Worm (Caenorhabditis elegans) whole organism, L1 larva: ENCODE measurements around the gene C16A3.6.

Experiments used
- C04F5.9 ChIP-seq: sonication (generic microtip); optimal IDR thresholded peaks from 2 replicates; lab custom pipeline; 2016; ENCODE audit warnings: missing genetic modification characterization, missing compliant biosample characterization
- ama-1 ChIP-seq: fragments of 150-350 bp; optimal IDR thresholded peaks from 2 replicates; lab custom pipeline; 2014
- efl-3 ChIP-seq: fragments of 200-800 bp; sonication (Bioruptor generic); optimal IDR thresholded peaks from 2 replicates; lab custom pipeline; 2018; ENCODE audit warnings: mild to moderate bottlenecking, missing genetic modification characterization, missing compliant biosample characterization
- fos-1 ChIP-seq: fragments of 150-350 bp; optimal IDR thresholded peaks from 2 replicates; lab custom pipeline; 2014; ENCODE audit warnings: missing biosample characterization, missing genetic modification characterization
- lin-13 ChIP-seq: fragments of 150-350 bp; optimal IDR thresholded peaks from 2 replicates; lab custom pipeline; 2014; ENCODE audit warnings: missing biosample characterization, missing genetic modification reagents, missing genetic modification characterization
- lin-39 ChIP-seq: fragments of 150-350 bp; optimal IDR thresholded peaks from 2 replicates; lab custom pipeline; 2014; ENCODE audit warnings: missing biosample characterization, missing genetic modification reagents, missing genetic modification characterization
- mep-1 ChIP-seq: fragments of 150-350 bp; optimal IDR thresholded peaks from 2 replicates; lab custom pipeline; 2014; ENCODE audit warnings: missing biosample characterization, missing genetic modification characterization
- nhr-237 ChIP-seq: fragments of 150-350 bp; optimal IDR thresholded peaks from 2 replicates; lab custom pipeline; 2014; ENCODE audit warnings: missing biosample characterization, missing genetic modification characterization
- nhr-28 ChIP-seq: fragments of 150-350 bp; optimal IDR thresholded peaks from 2 replicates; lab custom pipeline; 2014; ENCODE audit warnings: missing biosample characterization, missing genetic modification characterization
- skn-1 ChIP-seq: fragments of 150-350 bp; optimal IDR thresholded peaks from 2 replicates; lab custom pipeline; 2014; ENCODE audit warnings: missing biosample characterization, missing genetic modification characterization
- sptf-1 ChIP-seq: fragments of 150-350 bp; optimal IDR thresholded peaks from 2 replicates; lab custom pipeline; 2014; ENCODE audit warnings: missing biosample characterization, missing genetic modification characterization
- ztf-11 ChIP-seq, 2 experiments: sonication (generic microtip); optimal IDR thresholded peaks; 2 replicates each; lab custom pipeline; 2016 to 2017; ENCODE audit warnings: missing genetic modification characterization in 2 of 2, missing biosample characterization in 1 of 2, missing compliant biosample characterization in 1 of 2
- ztf-4 ChIP-seq: fragments of 150-350 bp; optimal IDR thresholded peaks from 2 replicates; lab custom pipeline; 2014; ENCODE audit warnings: missing biosample characterization, missing genetic modification characterization

DNA sequence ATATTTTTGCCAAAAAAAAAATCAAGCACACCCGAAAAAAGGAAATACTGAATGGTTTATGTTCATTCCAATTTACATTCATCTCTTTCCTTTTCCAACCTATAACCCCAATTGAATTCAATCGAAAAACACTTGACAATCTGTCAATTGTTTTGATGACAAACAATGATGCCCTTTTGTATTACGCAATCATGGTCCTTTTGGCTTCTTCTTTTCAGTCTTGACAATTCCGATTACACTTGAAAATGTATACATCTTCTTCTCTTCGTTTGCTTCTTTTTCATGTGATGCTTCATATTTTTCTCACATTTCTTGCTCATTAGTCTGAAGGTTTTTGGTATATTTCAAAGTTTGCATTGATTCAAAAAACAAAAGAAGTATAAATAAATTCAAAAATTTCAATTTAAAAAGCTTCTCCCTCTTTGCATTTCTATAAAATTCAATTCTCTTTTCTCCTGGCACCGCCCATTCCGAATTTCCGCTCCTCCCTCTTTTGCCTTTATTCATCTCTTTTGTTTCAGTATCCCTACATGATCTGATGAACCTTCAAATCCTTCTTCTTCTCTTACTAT, 47.7 kb upstream of the C16A3.6 start, which contains the start of gene C56G2.4:
- TF ChIP-seq nhr-28 (tag; lab: Kevin White, UChicago) = no peak
- TF ChIP-seq lin-13 (GFP tag; lab: Kevin White, UChicago) = no peak
- no peak for TF ChIP-seq mep-1 (tag; lab: Kevin White, UChicago)
- no peak for TF ChIP-seq C04F5.9 (tag; lab: Kevin White, UChicago)
- TF ChIP-seq ztf-11 (tag; optimal IDR thresholded peaks at IDR 0.05; lab: Kevin White, UChicago) = no peak
- TF ChIP-seq sptf-1 = no peak
- TF ChIP-seq ztf-4 (tag; lab: Kevin White, UChicago) = no peak
- no peak for TF ChIP-seq lin-39 (tag; lab: Kevin White, UChicago)
- no peak for TF ChIP-seq ama-1 (lab: Kevin White, UChicago)
- TF ChIP-seq nhr-237 (tag; lab: Kevin White, UChicago) = no peak
- no peak for TF ChIP-seq efl-3 (GFP tag; lab: Kevin White, UChicago)
- no peak for TF ChIP-seq fos-1 (tag; lab: Kevin White, UChicago)
- TF ChIP-seq skn-1 = no peak
